Fruit fly (Drosophila melanogaster) whole organism, prepupa: ENCODE data around the gene Gr93b.

Experiments used
- Blimp-1 ChIP-seq: fragments of 200-800 bp; sonication (Bioruptor generic); optimal IDR thresholded peaks from 3 replicates; lab custom pipeline; 2017; ENCODE audit warnings: missing biosample characterization, missing genetic modification characterization, mild to moderate bottlenecking, moderate library complexity, missing genetic modification reagents
- CG10631 ChIP-seq: fragments of 200-800 bp; sonication (Bioruptor generic); optimal IDR thresholded peaks from 2 replicates; lab custom pipeline; 2016; ENCODE audit warnings: missing biosample characterization, missing genetic modification characterization
- CG10669 ChIP-seq: fragments of 200-800 bp; sonication (Bioruptor generic); optimal IDR thresholded peaks from 3 replicates; lab custom pipeline; 2018; ENCODE audit warnings: missing biosample characterization, mild to moderate bottlenecking, missing genetic modification characterization, moderate library complexity
- CG11762 ChIP-seq: fragments of 200-800 bp; sonication (Bioruptor generic); optimal IDR thresholded peaks from 3 replicates; lab custom pipeline; 2016; ENCODE audit warnings: missing biosample characterization, missing genetic modification characterization; ENCODE audit not compliant: insufficient read depth
- CG15336 ChIP-seq: fragments of 200-800 bp; sonication (Bioruptor generic); IDR thresholded peaks from 2 replicates; pipeline ENCODE4 v1.3.6; 2022; ENCODE audit warnings: missing biosample characterization, missing genetic modification characterization
- CG1621 ChIP-seq: fragments of 200-800 bp; sonication (Bioruptor generic); optimal IDR thresholded peaks from 3 replicates; lab custom pipeline; 2018; ENCODE audit warnings: missing biosample characterization, mild to moderate bottlenecking, missing genetic modification characterization
- CG16779 ChIP-seq: fragments of 200-800 bp; sonication (Bioruptor generic); optimal IDR thresholded peaks from 3 replicates; lab custom pipeline; 2017; ENCODE audit warnings: missing biosample characterization, mild to moderate bottlenecking, missing genetic modification characterization
- CG3032 ChIP-seq: fragments of 200-800 bp; optimal IDR thresholded peaks from 2 replicates; lab custom pipeline; 2019; ENCODE audit warnings: missing biosample characterization, mild to moderate bottlenecking, missing genetic modification characterization, moderate library complexity
- CG32006 ChIP-seq: fragments of 200-800 bp; sonication (Bioruptor generic); optimal IDR thresholded peaks from 3 replicates; lab custom pipeline; 2017; ENCODE audit warnings: missing biosample characterization, mild to moderate bottlenecking, missing genetic modification characterization
- CG34406 ChIP-seq: fragments of 200-800 bp; sonication (Bioruptor generic); optimal IDR thresholded peaks from 3 replicates; lab custom pipeline; 2016; ENCODE audit warnings: missing biosample characterization, missing genetic modification characterization
- CG3919 ChIP-seq: fragments of 200-800 bp; sonication (Bioruptor generic); optimal IDR thresholded peaks from 3 replicates; lab custom pipeline; 2016; ENCODE audit warnings: missing biosample characterization, missing genetic modification characterization
- CG4318 ChIP-seq: fragments of 200-800 bp; sonication (Bioruptor generic); optimal IDR thresholded peaks from 3 replicates; lab custom pipeline; 2017; ENCODE audit warnings: missing biosample characterization, mild to moderate bottlenecking, missing genetic modification characterization
- CG6276 ChIP-seq: fragments of 200-800 bp; sonication (Bioruptor generic); optimal IDR thresholded peaks from 2 replicates; lab custom pipeline; 2017; ENCODE audit warnings: missing biosample characterization, mild to moderate bottlenecking, missing genetic modification characterization
- CG6792 ChIP-seq: fragments of 200-800 bp; sonication (Bioruptor generic); optimal IDR thresholded peaks from 3 replicates; lab custom pipeline; 2016; ENCODE audit warnings: missing biosample characterization, missing genetic modification characterization
- CG6854 ChIP-seq: fragments of 200-800 bp; sonication (Bioruptor generic); optimal IDR thresholded peaks from 2 replicates; lab custom pipeline; 2017; ENCODE audit warnings: missing biosample characterization, mild to moderate bottlenecking, missing genetic modification characterization
- CG7368 ChIP-seq: fragments of 200-800 bp; sonication (Bioruptor generic); optimal IDR thresholded peaks from 3 replicates; lab custom pipeline; 2016; ENCODE audit warnings: missing biosample characterization, missing genetic modification characterization
- CG8632 ChIP-seq: fragments of 200-800 bp; sonication (Bioruptor generic); optimal IDR thresholded peaks from 3 replicates; lab custom pipeline; 2016; ENCODE audit warnings: missing biosample characterization, missing genetic modification characterization
- CG9139 ChIP-seq: fragments of 200-800 bp; sonication (Bioruptor generic); optimal IDR thresholded peaks from 3 replicates; lab custom pipeline; 2017; ENCODE audit warnings: missing biosample characterization, mild to moderate bottlenecking, missing genetic modification characterization
- Eip75B ChIP-seq: fragments of 200-800 bp; sonication (Bioruptor generic); optimal IDR thresholded peaks from 3 replicates; lab custom pipeline; 2016; ENCODE audit warnings: missing biosample characterization, missing genetic modification characterization
- Eip78C ChIP-seq: fragments of 200-800 bp; sonication (Bioruptor generic); peaks from one replicate; lab custom pipeline; 2016; ENCODE audit warnings: missing biosample characterization, missing genetic modification characterization
- Eip93F ChIP-seq: fragments of 200-800 bp; sonication (Bioruptor generic); optimal IDR thresholded peaks from 2 replicates; lab custom pipeline; 2016; ENCODE audit warnings: missing biosample characterization, mild to moderate bottlenecking, missing genetic modification characterization
- Ets21C ChIP-seq: fragments of 200-800 bp; sonication (Bioruptor generic); optimal IDR thresholded peaks from 3 replicates; lab custom pipeline; 2016; ENCODE audit warnings: missing biosample characterization, missing genetic modification characterization
- Ets96B ChIP-seq: fragments of 200-800 bp; optimal IDR thresholded peaks from 2 replicates; lab custom pipeline; 2019; ENCODE audit warnings: missing biosample characterization, mild to moderate bottlenecking, missing genetic modification characterization, moderate library complexity
- Gug ChIP-seq: fragments of 200-800 bp; sonication (Bioruptor generic); IDR thresholded peaks from 2 replicates; pipeline ENCODE4 v1.3.6; 2022; ENCODE audit warnings: missing biosample characterization, missing genetic modification characterization
- Hr4 ChIP-seq: fragments of 200-800 bp; sonication (Bioruptor generic); optimal IDR thresholded peaks from 3 replicates; lab custom pipeline; 2016; ENCODE audit warnings: missing biosample characterization, missing genetic modification characterization
- Lpt ChIP-seq: fragments of 200-800 bp; sonication (Bioruptor generic); optimal IDR thresholded peaks from 3 replicates; lab custom pipeline; 2016; ENCODE audit warnings: missing biosample characterization, missing genetic modification characterization
- Met ChIP-seq: fragments of 200-800 bp; sonication (Bioruptor generic); optimal IDR thresholded peaks from 3 replicates; lab custom pipeline; 2016; ENCODE audit warnings: missing biosample characterization, missing genetic modification characterization
- Smox ChIP-seq: fragments of 200-800 bp; sonication (Bioruptor generic); optimal IDR thresholded peaks from 3 replicates; lab custom pipeline; 2016; ENCODE audit warnings: missing biosample characterization, missing genetic modification characterization
- Sox14 ChIP-seq: fragments of 200-800 bp; sonication (Bioruptor generic); optimal IDR thresholded peaks from 3 replicates; lab custom pipeline; 2016; ENCODE audit warnings: missing biosample characterization, missing genetic modification characterization
- dac ChIP-seq: fragments of 200-800 bp; sonication (Bioruptor generic); optimal IDR thresholded peaks from 2 replicates; lab custom pipeline; 2017; ENCODE audit warnings: missing biosample characterization, mild to moderate bottlenecking, missing genetic modification characterization
- dsx ChIP-seq: fragments of 200-800 bp; optimal IDR thresholded peaks from 3 replicates; lab custom pipeline; 2019; ENCODE audit warnings: missing biosample characterization, mild to moderate bottlenecking, missing genetic modification characterization, moderate library complexity; ENCODE audit not compliant: poor library complexity, severe bottlenecking
- eg ChIP-seq: fragments of 200-800 bp; sonication (Bioruptor generic); IDR thresholded peaks from 3 replicates; pipeline ENCODE4 v1.3.6; 2022; ENCODE audit warnings: missing biosample characterization, missing genetic modification characterization
- esn ChIP-seq: fragments of 200-800 bp; sonication (Bioruptor generic); optimal IDR thresholded peaks from 2 replicates; lab custom pipeline; 2016; ENCODE audit warnings: missing biosample characterization, mild to moderate bottlenecking, missing genetic modification characterization, moderate library complexity
- fd59A ChIP-seq: fragments of 200-800 bp; sonication (Bioruptor generic); optimal IDR thresholded peaks from 2 replicates; lab custom pipeline; 2017; ENCODE audit warnings: missing biosample characterization, mild to moderate bottlenecking, missing genetic modification characterization, missing genetic modification reagents
- fd85E ChIP-seq: fragments of 200-800 bp; sonication (Bioruptor generic); optimal IDR thresholded peaks from 3 replicates; lab custom pipeline; 2016; ENCODE audit warnings: missing biosample characterization, missing genetic modification characterization
- fkh ChIP-seq: fragments of 200-800 bp; sonication (Bioruptor generic); optimal IDR thresholded peaks from 3 replicates; lab custom pipeline; 2017; ENCODE audit warnings: missing biosample characterization, mild to moderate bottlenecking, missing genetic modification characterization, moderate library complexity
- net ChIP-seq: fragments of 200-800 bp; sonication (Bioruptor generic); optimal IDR thresholded peaks from 3 replicates; lab custom pipeline; 2016; ENCODE audit warnings: missing biosample characterization, missing genetic modification characterization
- pdm3 ChIP-seq: fragments of 200-800 bp; sonication (Bioruptor generic); optimal IDR thresholded peaks from 3 replicates; lab custom pipeline; 2016; ENCODE audit warnings: missing biosample characterization, missing genetic modification characterization
- salr ChIP-seq, 2 experiments: fragments of 200-800 bp; sonication (Bioruptor generic); optimal IDR thresholded peaks; 3 replicates each; lab custom pipeline; 2016 to 2018; ENCODE audit warnings: missing biosample characterization in 2 of 2, missing genetic modification characterization in 2 of 2, mild to moderate bottlenecking in 1 of 2
- spab ChIP-seq: fragments of 200-800 bp; sonication (Bioruptor generic); optimal IDR thresholded peaks from 2 replicates; lab custom pipeline; 2017; ENCODE audit warnings: missing biosample characterization, mild to moderate bottlenecking, missing genetic modification characterization, missing genetic modification reagents
- ss ChIP-seq, 2 experiments: fragments of 200-800 bp; sonication (Bioruptor generic); optimal IDR thresholded peaks; 2 replicates in 1 of 2; 3 replicates in 1 of 2; lab custom pipeline; 2017 to 2018; ENCODE audit warnings: mild to moderate bottlenecking in 2 of 2, missing biosample characterization in 2 of 2, missing genetic modification characterization in 2 of 2, moderate library complexity in 1 of 2
- svp ChIP-seq: fragments of 200-800 bp; sonication (Bioruptor generic); peaks from one replicate; lab custom pipeline; 2016; ENCODE audit warnings: missing biosample characterization, missing genetic modification characterization

Gene Gr93b

DNA sequence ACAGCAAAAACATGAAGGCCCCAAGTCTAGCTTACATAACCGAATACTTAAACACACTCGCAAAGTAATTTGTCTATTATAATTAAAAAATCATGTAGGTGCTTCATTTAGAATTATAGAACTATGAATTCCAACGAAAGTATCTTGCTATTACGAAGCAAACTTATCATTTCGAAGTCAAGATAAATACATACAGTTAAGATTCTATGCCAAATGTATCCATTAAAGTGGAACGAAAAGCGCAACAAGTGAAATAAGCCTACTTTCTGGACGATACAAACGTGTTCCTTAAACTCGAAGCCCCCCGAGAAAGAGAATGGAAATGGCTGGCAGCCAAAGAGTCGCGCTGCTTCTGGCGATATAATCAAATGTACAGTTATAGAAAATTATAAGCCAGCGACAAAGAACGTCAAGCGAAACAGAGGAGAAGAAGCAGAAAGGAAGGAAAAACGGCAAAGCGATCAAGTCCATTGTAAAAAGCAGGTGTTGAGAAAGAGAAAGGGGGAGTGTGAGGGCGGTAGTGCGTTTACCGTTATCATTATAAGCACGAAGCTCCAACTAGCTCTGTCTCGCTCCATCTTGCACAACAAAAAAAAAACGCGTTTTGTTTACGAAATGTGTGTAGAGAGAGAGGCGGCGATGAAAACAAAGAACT is 9.1 kb upstream of the Gr93b start (continued):
- TF ChIP-seq CG11762 (GFP tag; lab: Kevin White, UChicago), result no peak
- TF ChIP-seq svp (GFP tag; lab: Kevin White, UChicago), result no peak
- peak; percentile 26 for TF ChIP-seq fd59A
- peak; percentile 21 for TF ChIP-seq CG6276 (GFP tag; lab: Kevin White, UChicago)
- TF ChIP-seq Sox14 (GFP tag; lab: Kevin White, UChicago), result peak; percentile 60
- no peak for TF ChIP-seq CG4318 (GFP tag; lab: Kevin White, UChicago)
- no peak for TF ChIP-seq Met (GFP tag; lab: Kevin White, UChicago)
- TF ChIP-seq CG10669 (GFP tag; lab: Kevin White, UChicago), result peak; percentile 48
- 0 out of 2 replicates have a peak, but pooled peaks have one; percentile 15 for TF ChIP-seq CG15336 (GFP tag; lab: Robert Waterston, UW)
- no peak for TF ChIP-seq CG8632 (GFP tag; lab: Kevin White, UChicago)
- no peak for TF ChIP-seq Blimp-1 (GFP tag; lab: Kevin White, UChicago)
- TF ChIP-seq fd85E (GFP tag; lab: Kevin White, UChicago), result no peak
- no peak for TF ChIP-seq CG9139 (GFP tag; lab: Kevin White, UChicago)
- TF ChIP-seq spab (GFP tag; lab: Kevin White, UChicago), result peak; percentile 30
- TF ChIP-seq Hr4 (GFP tag; lab: Kevin White, UChicago), result peak; percentile 11
- TF ChIP-seq CG6792 (GFP tag; lab: Kevin White, UChicago), result no peak
- no peak for TF ChIP-seq CG1621 (tag; lab: Kevin White, UChicago)
- TF ChIP-seq CG3032, result no peak
- no peak for TF ChIP-seq CG7368 (GFP tag; lab: Kevin White, UChicago)
- TF ChIP-seq CG10631, result peak; percentile 30
- peak; percentile 27 for TF ChIP-seq pdm3 (GFP tag; lab: Kevin White, UChicago)
- TF ChIP-seq CG34406, result no peak
- no peak for TF ChIP-seq salr (GFP tag; optimal IDR thresholded peaks at IDR 0.05; lab: Kevin White, UChicago)
- TF ChIP-seq Eip78C (GFP tag; lab: Kevin White, UChicago), result peak; percentile 72
- TF ChIP-seq ss (GFP tag; optimal IDR thresholded peaks at IDR 0.05; lab: Kevin White, UChicago), result peak; percentile 15 to 21
- peak; percentile 2 for TF ChIP-seq CG6854 (GFP tag; lab: Kevin White, UChicago)
- TF ChIP-seq eg (GFP tag; lab: Robert Waterston, UW), result no peak
- no peak for TF ChIP-seq Ets21C
- TF ChIP-seq CG32006, result peak; percentile 66
- TF ChIP-seq net (GFP tag; lab: Kevin White, UChicago), result no peak
- TF ChIP-seq fkh (GFP tag; lab: Kevin White, UChicago), result no peak
- peak; percentile 30 for TF ChIP-seq Ets96B
- TF ChIP-seq dac (GFP tag; lab: Kevin White, UChicago), result no peak
- no peak for TF ChIP-seq Eip75B (GFP tag; lab: Kevin White, UChicago)
- no peak for TF ChIP-seq Smox (GFP tag; lab: Kevin White, UChicago)

DNA sequence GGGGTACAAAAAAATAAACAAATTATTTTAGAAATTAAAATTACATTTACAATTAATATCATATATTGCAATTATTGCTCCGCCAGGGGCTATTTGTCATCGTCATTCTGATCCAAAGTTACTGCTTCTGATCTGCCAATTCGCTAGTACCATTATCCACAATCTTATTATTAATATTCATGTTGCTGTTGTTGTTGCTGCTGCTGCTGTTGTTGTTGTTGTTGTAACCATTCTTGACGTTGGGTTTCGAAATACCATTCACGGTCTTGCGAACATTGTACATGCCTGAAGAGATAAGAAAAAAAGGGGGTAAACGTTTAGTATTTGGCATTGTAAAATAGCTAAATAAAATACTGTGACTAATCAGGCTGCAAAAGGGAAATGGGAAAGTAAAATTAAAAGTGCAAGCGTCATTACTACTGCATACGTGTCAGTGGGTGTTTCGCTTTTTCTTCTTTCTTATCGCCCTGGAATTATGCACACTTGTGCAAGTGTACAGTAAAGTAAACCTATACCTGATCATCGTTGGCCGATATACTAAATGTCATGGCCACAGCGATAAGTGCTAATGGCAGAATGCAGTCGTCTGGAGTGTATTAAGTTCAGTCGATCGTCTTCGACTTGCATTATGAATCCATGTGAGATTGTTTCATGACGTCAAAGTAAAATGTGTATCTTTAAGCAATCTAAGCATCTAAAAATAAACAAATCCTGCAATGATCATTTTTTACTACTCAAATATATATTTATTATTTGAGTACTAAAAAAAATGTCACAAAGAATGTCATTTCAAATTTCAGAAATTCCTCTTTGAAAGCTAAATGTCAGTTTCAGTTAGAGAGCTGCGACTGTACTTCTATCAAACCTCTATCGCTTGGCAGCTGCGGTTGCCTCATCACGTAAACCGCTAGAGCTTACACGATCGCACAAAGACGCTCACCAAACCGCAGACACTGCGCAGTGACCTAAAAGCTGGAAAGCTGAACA is 8.3 kb upstream of the Gr93b start:
- TF ChIP-seq dsx (GFP tag; lab: Kevin White, UChicago), result no peak
- no peak for TF ChIP-seq CG15336 (GFP tag; lab: Robert Waterston, UW)
- no peak for TF ChIP-seq Sox14 (GFP tag; lab: Kevin White, UChicago)
- no peak for TF ChIP-seq pdm3 (GFP tag; lab: Kevin White, UChicago)
- TF ChIP-seq Lpt, result no peak
- TF ChIP-seq CG3919 (GFP tag; lab: Kevin White, UChicago), result no peak
- no peak for TF ChIP-seq Eip93F (GFP tag; lab: Kevin White, UChicago)
- no peak for TF ChIP-seq Ets96B
- no peak for TF ChIP-seq salr (GFP tag; optimal IDR thresholded peaks at IDR 0.05; lab: Kevin White, UChicago)
- no peak for TF ChIP-seq CG6792 (GFP tag; lab: Kevin White, UChicago)
- TF ChIP-seq svp (GFP tag; lab: Kevin White, UChicago), result peak; percentile 86
- no peak for TF ChIP-seq CG16779 (tag; lab: Kevin White, UChicago)
- TF ChIP-seq esn, result no peak
- no peak for TF ChIP-seq dac (GFP tag; lab: Kevin White, UChicago)
- no peak for TF ChIP-seq Gug
- peak; percentile 8 for TF ChIP-seq Eip78C (GFP tag; lab: Kevin White, UChicago)
